Fruit fly (Drosophila melanogaster) whole organism, prepupa: ENCODE measurements around the gene idc.

Experiments
- Blimp-1 ChIP-seq: fragments of 200-800 bp; sonication (Bioruptor generic); optimal IDR thresholded peaks from 3 replicates; lab custom pipeline; 2017; ENCODE audit warnings: missing biosample characterization, missing genetic modification characterization, mild to moderate bottlenecking, moderate library complexity, missing genetic modification reagents
- CG10631 ChIP-seq: fragments of 200-800 bp; sonication (Bioruptor generic); optimal IDR thresholded peaks from 2 replicates; lab custom pipeline; 2016; ENCODE audit warnings: missing biosample characterization, missing genetic modification characterization
- CG10669 ChIP-seq: fragments of 200-800 bp; sonication (Bioruptor generic); optimal IDR thresholded peaks from 3 replicates; lab custom pipeline; 2018; ENCODE audit warnings: missing biosample characterization, mild to moderate bottlenecking, missing genetic modification characterization, moderate library complexity
- CG11294 ChIP-seq: fragments of 200-800 bp; sonication (Bioruptor generic); IDR thresholded peaks from 2 replicates; pipeline ENCODE4 v1.3.6; 2022; ENCODE audit warnings: missing biosample characterization, missing genetic modification characterization
- CG11762 ChIP-seq: fragments of 200-800 bp; sonication (Bioruptor generic); optimal IDR thresholded peaks from 3 replicates; lab custom pipeline; 2016; ENCODE audit warnings: missing biosample characterization, missing genetic modification characterization; ENCODE audit not compliant: insufficient read depth
- CG11902 ChIP-seq: fragments of 200-800 bp; sonication (Bioruptor generic); optimal IDR thresholded peaks from 3 replicates; lab custom pipeline; 2016; ENCODE audit warnings: missing biosample characterization, missing genetic modification characterization
- CG15336 ChIP-seq: fragments of 200-800 bp; sonication (Bioruptor generic); IDR thresholded peaks from 2 replicates; pipeline ENCODE4 v1.3.6; 2022; ENCODE audit warnings: missing biosample characterization, missing genetic modification characterization
- CG3032 ChIP-seq: fragments of 200-800 bp; optimal IDR thresholded peaks from 2 replicates; lab custom pipeline; 2019; ENCODE audit warnings: missing biosample characterization, mild to moderate bottlenecking, missing genetic modification characterization, moderate library complexity
- CG32006 ChIP-seq: fragments of 200-800 bp; sonication (Bioruptor generic); optimal IDR thresholded peaks from 3 replicates; lab custom pipeline; 2017; ENCODE audit warnings: missing biosample characterization, mild to moderate bottlenecking, missing genetic modification characterization
- CG34406 ChIP-seq: fragments of 200-800 bp; sonication (Bioruptor generic); optimal IDR thresholded peaks from 3 replicates; lab custom pipeline; 2016; ENCODE audit warnings: missing biosample characterization, missing genetic modification characterization
- CG6163 ChIP-seq: fragments of 200-800 bp; sonication (Bioruptor generic); IDR thresholded peaks from 3 replicates; pipeline ENCODE4 v1.3.6; 2022; ENCODE audit warnings: missing biosample characterization, missing genetic modification characterization
- CG6792 ChIP-seq: fragments of 200-800 bp; sonication (Bioruptor generic); optimal IDR thresholded peaks from 3 replicates; lab custom pipeline; 2016; ENCODE audit warnings: missing biosample characterization, missing genetic modification characterization
- CG6808 ChIP-seq: fragments of 200-800 bp; sonication (Bioruptor generic); optimal IDR thresholded peaks from 3 replicates; lab custom pipeline; 2017; ENCODE audit warnings: missing biosample characterization, missing genetic modification characterization, mild to moderate bottlenecking, moderate library complexity, missing genetic modification reagents
- CG7368 ChIP-seq: fragments of 200-800 bp; sonication (Bioruptor generic); optimal IDR thresholded peaks from 3 replicates; lab custom pipeline; 2016; ENCODE audit warnings: missing biosample characterization, missing genetic modification characterization
- CG8119 ChIP-seq: fragments of 200-800 bp; sonication (Bioruptor generic); IDR thresholded peaks from 3 replicates; pipeline ENCODE4 v1.3.6; 2022; ENCODE audit warnings: missing biosample characterization, missing genetic modification characterization
- CG9139 ChIP-seq: fragments of 200-800 bp; sonication (Bioruptor generic); optimal IDR thresholded peaks from 3 replicates; lab custom pipeline; 2017; ENCODE audit warnings: missing biosample characterization, mild to moderate bottlenecking, missing genetic modification characterization
- Eip75B ChIP-seq: fragments of 200-800 bp; sonication (Bioruptor generic); optimal IDR thresholded peaks from 3 replicates; lab custom pipeline; 2016; ENCODE audit warnings: missing biosample characterization, missing genetic modification characterization
- Eip78C ChIP-seq: fragments of 200-800 bp; sonication (Bioruptor generic); peaks from one replicate; lab custom pipeline; 2016; ENCODE audit warnings: missing biosample characterization, missing genetic modification characterization
- Eip93F ChIP-seq: fragments of 200-800 bp; sonication (Bioruptor generic); optimal IDR thresholded peaks from 2 replicates; lab custom pipeline; 2016; ENCODE audit warnings: missing biosample characterization, mild to moderate bottlenecking, missing genetic modification characterization
- Ets21C ChIP-seq: fragments of 200-800 bp; sonication (Bioruptor generic); optimal IDR thresholded peaks from 3 replicates; lab custom pipeline; 2016; ENCODE audit warnings: missing biosample characterization, missing genetic modification characterization
- Ets96B ChIP-seq: fragments of 200-800 bp; optimal IDR thresholded peaks from 2 replicates; lab custom pipeline; 2019; ENCODE audit warnings: missing biosample characterization, mild to moderate bottlenecking, missing genetic modification characterization, moderate library complexity
- Gug ChIP-seq: fragments of 200-800 bp; sonication (Bioruptor generic); IDR thresholded peaks from 2 replicates; pipeline ENCODE4 v1.3.6; 2022; ENCODE audit warnings: missing biosample characterization, missing genetic modification characterization
- Hr39 ChIP-seq: fragments of 200-800 bp; sonication (Bioruptor generic); optimal IDR thresholded peaks from 2 replicates; lab custom pipeline; 2016; ENCODE audit warnings: missing biosample characterization, missing genetic modification characterization
- Hr4 ChIP-seq: fragments of 200-800 bp; sonication (Bioruptor generic); optimal IDR thresholded peaks from 3 replicates; lab custom pipeline; 2016; ENCODE audit warnings: missing biosample characterization, missing genetic modification characterization
- Lpt ChIP-seq: fragments of 200-800 bp; sonication (Bioruptor generic); optimal IDR thresholded peaks from 3 replicates; lab custom pipeline; 2016; ENCODE audit warnings: missing biosample characterization, missing genetic modification characterization
- Met ChIP-seq: fragments of 200-800 bp; sonication (Bioruptor generic); optimal IDR thresholded peaks from 3 replicates; lab custom pipeline; 2016; ENCODE audit warnings: missing biosample characterization, missing genetic modification characterization
- Smox ChIP-seq: fragments of 200-800 bp; sonication (Bioruptor generic); optimal IDR thresholded peaks from 3 replicates; lab custom pipeline; 2016; ENCODE audit warnings: missing biosample characterization, missing genetic modification characterization
- Sox14 ChIP-seq: fragments of 200-800 bp; sonication (Bioruptor generic); optimal IDR thresholded peaks from 3 replicates; lab custom pipeline; 2016; ENCODE audit warnings: missing biosample characterization, missing genetic modification characterization
- Sox15 ChIP-seq: fragments of 200-800 bp; sonication (Bioruptor generic); optimal IDR thresholded peaks from 3 replicates; lab custom pipeline; 2016; ENCODE audit warnings: missing biosample characterization, missing genetic modification characterization
- achi ChIP-seq: fragments of 200-800 bp; sonication (Bioruptor generic); optimal IDR thresholded peaks from 3 replicates; lab custom pipeline; 2016; ENCODE audit warnings: missing biosample characterization, missing genetic modification characterization
- acj6 ChIP-seq: fragments of 200-800 bp; sonication (Bioruptor generic); optimal IDR thresholded peaks from 3 replicates; lab custom pipeline; 2016; ENCODE audit warnings: missing biosample characterization, missing genetic modification characterization
- dsx ChIP-seq: fragments of 200-800 bp; optimal IDR thresholded peaks from 3 replicates; lab custom pipeline; 2019; ENCODE audit warnings: missing biosample characterization, mild to moderate bottlenecking, missing genetic modification characterization, moderate library complexity; ENCODE audit not compliant: poor library complexity, severe bottlenecking
- eg ChIP-seq: fragments of 200-800 bp; sonication (Bioruptor generic); IDR thresholded peaks from 3 replicates; pipeline ENCODE4 v1.3.6; 2022; ENCODE audit warnings: missing biosample characterization, missing genetic modification characterization
- esn ChIP-seq: fragments of 200-800 bp; sonication (Bioruptor generic); optimal IDR thresholded peaks from 2 replicates; lab custom pipeline; 2016; ENCODE audit warnings: missing biosample characterization, mild to moderate bottlenecking, missing genetic modification characterization, moderate library complexity
- fd59A ChIP-seq: fragments of 200-800 bp; sonication (Bioruptor generic); optimal IDR thresholded peaks from 2 replicates; lab custom pipeline; 2017; ENCODE audit warnings: missing biosample characterization, mild to moderate bottlenecking, missing genetic modification characterization, missing genetic modification reagents
- fkh ChIP-seq: fragments of 200-800 bp; sonication (Bioruptor generic); optimal IDR thresholded peaks from 3 replicates; lab custom pipeline; 2017; ENCODE audit warnings: missing biosample characterization, mild to moderate bottlenecking, missing genetic modification characterization, moderate library complexity
- lz ChIP-seq: fragments of 200-800 bp; sonication (Bioruptor generic); optimal IDR thresholded peaks from 3 replicates; lab custom pipeline; 2016; ENCODE audit warnings: missing biosample characterization, missing genetic modification characterization
- net ChIP-seq: fragments of 200-800 bp; sonication (Bioruptor generic); optimal IDR thresholded peaks from 3 replicates; lab custom pipeline; 2016; ENCODE audit warnings: missing biosample characterization, missing genetic modification characterization
- pdm3 ChIP-seq: fragments of 200-800 bp; sonication (Bioruptor generic); optimal IDR thresholded peaks from 3 replicates; lab custom pipeline; 2016; ENCODE audit warnings: missing biosample characterization, missing genetic modification characterization
- salr ChIP-seq, 2 experiments: fragments of 200-800 bp; sonication (Bioruptor generic); optimal IDR thresholded peaks; 3 replicates each; lab custom pipeline; 2016 to 2018; ENCODE audit warnings: missing biosample characterization in 2 of 2, missing genetic modification characterization in 2 of 2, mild to moderate bottlenecking in 1 of 2
- spab ChIP-seq: fragments of 200-800 bp; sonication (Bioruptor generic); optimal IDR thresholded peaks from 2 replicates; lab custom pipeline; 2017; ENCODE audit warnings: missing biosample characterization, mild to moderate bottlenecking, missing genetic modification characterization, missing genetic modification reagents
- ss ChIP-seq, 2 experiments: fragments of 200-800 bp; sonication (Bioruptor generic); optimal IDR thresholded peaks; 2 replicates in 1 of 2; 3 replicates in 1 of 2; lab custom pipeline; 2017 to 2018; ENCODE audit warnings: mild to moderate bottlenecking in 2 of 2, missing biosample characterization in 2 of 2, missing genetic modification characterization in 2 of 2, moderate library complexity in 1 of 2
- svp ChIP-seq: fragments of 200-800 bp; sonication (Bioruptor generic); peaks from one replicate; lab custom pipeline; 2016; ENCODE audit warnings: missing biosample characterization, missing genetic modification characterization
- topi ChIP-seq: fragments of 200-800 bp; sonication (Bioruptor generic); optimal IDR thresholded peaks from 3 replicates; lab custom pipeline; 2016; ENCODE audit warnings: missing biosample characterization, missing genetic modification characterization

idc gene

DNA sequence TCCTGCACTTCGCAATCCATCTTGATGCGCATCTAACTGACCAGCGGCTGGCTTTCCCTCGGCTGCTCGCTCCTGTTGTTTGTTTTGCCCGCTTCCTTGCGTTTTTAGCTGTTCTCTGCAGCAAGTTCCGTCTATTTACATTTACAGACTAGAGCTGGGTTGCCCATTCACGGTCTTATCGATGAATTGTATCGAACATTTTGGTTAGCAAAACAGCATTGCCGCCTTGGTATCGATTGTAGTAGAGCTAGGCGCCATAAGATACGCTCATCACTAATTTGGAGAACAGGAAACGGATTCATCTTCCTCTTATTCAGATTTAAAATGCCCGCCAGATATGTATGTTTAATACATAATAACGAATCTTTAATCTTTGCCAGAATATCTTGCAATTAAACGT is 4.3 kb downstream of the idc start, which contains the start of gene Regnase-1 (continued):
- peak; percentile 49 for TF ChIP-seq Hr4 (GFP tag; lab: Kevin White, UChicago)
- peak; percentile 25 to 82 for TF ChIP-seq salr (GFP tag; optimal IDR thresholded peaks at IDR 0.05; lab: Kevin White, UChicago)
- peak; percentile 84 for TF ChIP-seq Eip75B (GFP tag; lab: Kevin White, UChicago)
- peak; percentile 35 for TF ChIP-seq Sox15
- TF ChIP-seq Hr39 (GFP tag; lab: Kevin White, UChicago), result peak; percentile 71
- peak; percentile 21 for TF ChIP-seq CG11902
- TF ChIP-seq Eip78C (GFP tag; lab: Kevin White, UChicago), result peak; percentile 94
- peak; percentile 29 for TF ChIP-seq Lpt (GFP tag; lab: Kevin White, UChicago)
- TF ChIP-seq lz (GFP tag; lab: Kevin White, UChicago), result peak; percentile 85
- peak; percentile 87 for TF ChIP-seq CG34406
- no peak for TF ChIP-seq Eip93F (GFP tag; lab: Kevin White, UChicago)
- peak; percentile 83 for TF ChIP-seq topi (GFP tag; lab: Kevin White, UChicago)
- TF ChIP-seq spab (GFP tag; lab: Kevin White, UChicago), result peak; percentile 64
- 0 out of 2 replicates have a peak, but pooled peaks have one; percentile 19 for TF ChIP-seq CG11294 (GFP tag; lab: Robert Waterston, UW)
- TF ChIP-seq Ets96B (tag; lab: Kevin White, UChicago), result no peak
- TF ChIP-seq CG10669 (GFP tag; lab: Kevin White, UChicago), result peak; percentile 81
- peak; percentile 69 for TF ChIP-seq Sox14 (GFP tag; lab: Kevin White, UChicago)
- peak; percentile 76 for TF ChIP-seq CG3032
- peak; percentile 73 for TF ChIP-seq dsx (GFP tag; lab: Kevin White, UChicago)
- TF ChIP-seq Met (GFP tag; lab: Kevin White, UChicago), result peak; percentile 89
- TF ChIP-seq Smox, result peak; percentile 77
- no peak for TF ChIP-seq Gug

DNA sequence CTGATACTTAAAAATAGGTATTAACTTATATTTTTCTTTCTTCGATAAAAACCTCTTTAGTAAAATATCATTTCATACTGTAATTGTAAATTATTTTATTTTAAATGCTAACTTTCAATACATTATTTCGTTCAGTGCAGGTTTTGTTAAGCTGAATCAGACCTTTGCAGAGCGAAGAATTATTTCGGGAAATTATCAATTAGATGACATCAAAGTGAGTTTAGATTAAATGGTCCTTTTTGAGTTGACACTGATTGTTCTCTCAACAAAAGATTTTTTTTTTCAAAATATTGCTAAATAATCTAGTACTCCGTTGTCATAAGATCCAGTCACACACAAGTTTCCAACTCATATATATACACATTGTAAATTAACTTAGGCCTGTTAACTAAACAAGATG is 10.8 kb downstream of the idc start, which contains the start of the genes CG33934 and Indy-2:
CG33934 (plus strand) TSS at position 301 of the 400 bp plus-strand sequence.
Indy-2 (plus strand) TSS at position 301 of the 400 bp plus-strand sequence.
- no peak for TF ChIP-seq spab (GFP tag; lab: Kevin White, UChicago)
- TF ChIP-seq achi (GFP tag; lab: Kevin White, UChicago), result no peak
- TF ChIP-seq CG6792, result no peak
- TF ChIP-seq Met (GFP tag; lab: Kevin White, UChicago), result no peak
- TF ChIP-seq CG3032, result no peak
- no peak for TF ChIP-seq Ets21C (GFP tag; lab: Kevin White, UChicago)
- TF ChIP-seq CG6163 (GFP tag; lab: Robert Waterston, UW), result no peak
- TF ChIP-seq acj6, result no peak
- TF ChIP-seq CG34406, result no peak
- TF ChIP-seq esn (GFP tag; lab: Kevin White, UChicago), result no peak
- no peak for TF ChIP-seq CG7368 (GFP tag; lab: Kevin White, UChicago)
- TF ChIP-seq, all 60 proteins: peak for 0

DNA sequence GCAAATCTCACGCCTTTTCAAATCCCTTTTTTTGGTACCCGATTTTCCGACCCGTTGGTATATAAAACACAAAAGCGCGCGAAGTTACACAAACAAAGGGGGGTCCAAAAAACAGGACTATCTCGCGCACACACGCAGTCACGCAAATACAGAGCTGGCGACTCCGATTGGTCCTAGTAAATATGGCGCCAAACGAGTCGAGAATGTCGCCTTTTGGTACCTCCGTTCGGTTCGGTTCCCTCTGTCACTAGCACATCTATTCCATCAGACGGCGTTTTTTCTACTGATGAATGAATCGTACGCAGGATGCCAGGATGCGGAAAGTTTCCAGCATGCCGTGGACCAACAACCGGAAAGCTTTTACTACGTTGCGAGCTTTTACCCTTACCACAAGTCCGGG is 24.2 kb downstream of the idc start, which contains the start of gene CG17193:
CG17193 (minus strand) TSS at position 289 of the 400 bp plus-strand sequence.
- TF ChIP-seq Eip78C (GFP tag; lab: Kevin White, UChicago) (no peak), CG15336 (GFP tag; lab: Robert Waterston, UW) (no peak), salr (GFP tag; optimal IDR thresholded peaks at IDR 0.05; lab: Kevin White, UChicago) (no peak), Sox14 (GFP tag; lab: Kevin White, UChicago) (no peak), eg (GFP tag; lab: Robert Waterston, UW) (no peak), spab (GFP tag; lab: Kevin White, UChicago) (no peak), svp (no peak), CG11902 (no peak), CG32006 (no peak)
- TF ChIP-seq, all 60 proteins: peak for 0

DNA sequence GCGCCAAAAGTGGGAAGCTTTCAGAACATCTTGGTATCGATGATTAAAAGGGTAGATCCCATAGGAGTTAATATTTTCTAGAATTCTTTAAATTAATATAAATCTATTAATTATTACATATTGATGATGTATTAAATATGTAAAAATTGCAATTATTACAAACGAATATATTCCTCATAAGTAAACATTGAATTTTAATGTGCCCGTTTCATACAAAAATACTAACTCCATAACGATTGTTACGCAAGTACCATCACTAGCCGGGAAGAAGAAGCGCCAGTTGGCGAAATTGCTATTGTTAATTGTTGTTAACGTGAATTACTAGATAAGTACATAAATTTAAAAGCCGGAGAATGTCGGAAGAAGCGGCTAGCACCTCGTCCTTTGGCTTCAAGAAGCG is 25.9 kb downstream of the idc start, which contains the start of gene mdlc:
mdlc (plus strand) TSS at position 248 of the 400 bp plus-strand sequence.
- TF ChIP-seq Hr4 (GFP tag; lab: Kevin White, UChicago) (no peak), net (GFP tag; lab: Kevin White, UChicago) (no peak), spab (GFP tag; lab: Kevin White, UChicago) (no peak), CG6808 (GFP tag; lab: Kevin White, UChicago) (no peak), fd59A (GFP tag; lab: Kevin White, UChicago) (no peak), CG32006 (no peak), svp (peak; percentile 71), CG8119 (GFP tag; lab: Robert Waterston, UW) (no peak), ss (GFP tag; optimal IDR thresholded peaks at IDR 0.05; lab: Kevin White, UChicago) (no peak), pdm3 (no peak), CG10631 (GFP tag; lab: Kevin White, UChicago) (peak; percentile 14), fkh (GFP tag; lab: Kevin White, UChicago) (peak; percentile 87), Ets21C (GFP tag; lab: Kevin White, UChicago) (no peak), CG11762 (GFP tag; lab: Kevin White, UChicago) (no peak), CG9139 (GFP tag; lab: Kevin White, UChicago) (no peak), Blimp-1 (GFP tag; lab: Kevin White, UChicago) (no peak)
- TF ChIP-seq, all 60 proteins: peak for 3
